Worm (Caenorhabditis elegans) whole organism, young adult: ENCODE results near the gene C35A5.3.

Source experiments
- Y56A3A.18 ChIP-seq: fragments of 200-800 bp; sonication (Bioruptor generic); IDR thresholded peaks from 2 replicates; pipeline ENCODE4 v1.3.6; 2022; ENCODE audit warnings: missing genetic modification reagents, missing genetic modification characterization, missing compliant biosample characterization
- ekl-4 ChIP-seq: fragments of 200-800 bp; sonication (Bioruptor generic); IDR thresholded peaks from 2 replicates; pipeline ENCODE4 v1.3.6; 2022; ENCODE audit warnings: missing genetic modification reagents, missing genetic modification characterization, missing compliant biosample characterization
- him-1 ChIP-seq: sonication (generic microtip); optimal IDR thresholded peaks from 2 replicates; lab custom pipeline; 2016; ENCODE audit warnings: missing genotype, missing genetic modification reagents, missing genetic modification characterization, missing compliant biosample characterization
- lin-26 ChIP-seq: fragments of 200-800 bp; sonication (Bioruptor generic); IDR thresholded peaks from 2 replicates; pipeline ENCODE4 v1.3.6; 2022; ENCODE audit warnings: missing genetic modification reagents, missing genetic modification characterization, missing compliant biosample characterization
- pha-4 ChIP-seq: fragments of 150-350 bp; sonication (generic microtip); optimal IDR thresholded peaks from 2 replicates; lab custom pipeline; 2014; ENCODE audit warnings: missing biosample characterization, missing genetic modification reagents, missing genetic modification characterization

DNA sequence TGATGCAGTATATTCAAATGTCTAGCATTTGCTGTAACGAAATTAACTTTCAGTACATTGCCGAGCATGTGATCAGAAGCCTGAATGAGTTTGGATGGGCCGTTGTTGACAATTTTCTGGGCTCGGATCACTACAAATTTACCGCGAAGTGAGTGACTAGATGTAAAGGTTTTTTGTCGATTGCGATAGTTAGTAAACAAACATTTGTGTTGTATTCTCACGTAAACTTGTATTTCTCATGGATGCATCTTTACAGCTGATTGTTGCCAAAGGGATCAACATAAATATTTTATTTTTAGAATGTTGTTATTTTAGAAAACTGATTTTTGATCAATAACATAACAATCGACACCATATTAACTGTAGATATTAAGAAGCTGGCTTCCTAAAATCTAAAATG is 27.2 kb downstream of the C35A5.3 start:
- TF ChIP-seq Y56A3A.18 (GFP tag; lab: Robert Waterston, UW) = no peak
- TF ChIP-seq him-1 (tag; lab: Kevin White, UChicago) = no peak
- no peak for TF ChIP-seq pha-4 (tag; lab: Kevin White, UChicago)
- no peak for TF ChIP-seq lin-26 (GFP tag; lab: Robert Waterston, UW)
- TF ChIP-seq ekl-4 = no peak
